Fruit fly (Drosophila melanogaster): ENCODE results near the gene CG2975.

The CG2975 gene

DNA sequence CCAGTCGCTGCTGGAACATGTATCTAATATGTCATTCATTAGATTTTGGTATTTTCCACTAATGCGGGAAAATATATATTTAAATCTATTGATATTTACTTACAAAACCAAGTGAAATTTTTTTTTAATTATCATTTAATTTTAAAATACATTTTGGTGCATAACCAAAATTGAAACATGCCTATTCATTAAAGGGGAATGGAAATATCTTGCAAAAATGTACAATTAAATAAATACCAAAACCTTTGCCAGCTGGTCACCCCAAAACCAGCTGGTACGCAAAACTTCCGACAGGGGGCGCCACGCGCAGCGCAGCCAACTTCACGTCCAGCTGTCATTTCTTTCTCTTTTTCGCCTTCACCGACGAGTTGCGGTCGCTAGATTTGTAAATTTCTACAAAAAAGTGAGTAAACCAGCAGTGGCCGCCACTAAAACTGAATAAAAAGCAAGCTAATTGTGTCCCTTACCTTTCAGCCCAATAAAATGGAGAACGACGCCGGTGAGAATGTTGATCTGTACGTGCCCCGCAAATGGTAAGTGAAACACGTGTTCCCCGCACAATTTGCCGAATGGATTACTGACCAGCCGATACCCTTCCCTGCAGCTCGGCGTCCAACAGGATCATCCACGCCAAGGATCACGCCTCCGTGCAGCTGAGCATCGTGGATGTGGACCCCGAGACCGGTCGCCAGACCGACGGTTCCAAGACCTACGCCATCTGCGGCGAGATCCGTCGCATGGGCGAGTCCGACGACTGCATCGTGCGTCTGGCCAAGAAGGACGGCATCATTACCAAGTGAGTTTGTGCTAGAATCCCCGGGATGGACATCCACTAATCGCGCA lies 16.1 kb downstream of the CG2975 start, which contains the start of the genes CG3104 and RpS21 (continued):
- TF ChIP-seq Sin3A (optimal IDR thresholded peaks at IDR 0.05) (peak; percentile 90), ci (GFP tag; IDR thresholded peaks at IDR 0.05) (peak; percentile 96), CTCF (GFP tag; optimal IDR thresholded peaks at IDR 0.05) (peak; percentile 98), CG7963 (GFP tag; IDR thresholded peaks at IDR 0.05; ENCODE audit: partially characterized antibody) (no peak), Ssrp (tag; optimal IDR thresholded peaks at IDR 0.05) (peak; percentile 66), CG31441 (GFP tag; IDR thresholded peaks at IDR 0.05) (peak; percentile 75), Doc3 (GFP tag; IDR thresholded peaks at IDR 0.05; ENCODE audit: partially characterized antibody) (no peak), CG14050 (GFP tag; IDR thresholded peaks at IDR 0.05) (peak; percentile 79), CG30020 (tag; optimal IDR thresholded peaks at IDR 0.05) (peak; percentile 60), odd (GFP tag; optimal IDR thresholded peaks at IDR 0.05) (peak; percentile 80), crol (GFP tag; IDR thresholded peaks at IDR 0.05) (peak; percentile 48), aop (GFP tag; IDR thresholded peaks at IDR 0.05) (no peak), repo (GFP tag; optimal IDR thresholded peaks at IDR 0.05) (peak; percentile 80), CG12071 (GFP tag; optimal IDR thresholded peaks at IDR 0.05) (peak; percentile 80), gro (GFP tag; optimal IDR thresholded peaks at IDR 0.05) (peak; percentile 53), Atf6 (GFP tag; IDR thresholded peaks at IDR 0.05) (peak; percentile 82), CG4854 (GFP tag; optimal IDR thresholded peaks at IDR 0.05) (peak; percentile 75), CG18599 (GFP tag; optimal IDR thresholded peaks at IDR 0.05) (peak; percentile 88), pb (GFP tag; optimal IDR thresholded peaks at IDR 0.05) (peak; percentile 71), fd3F (GFP tag; optimal IDR thresholded peaks at IDR 0.05) (peak; percentile 73), disco-r (GFP tag; optimal IDR thresholded peaks at IDR 0.05) (peak; percentile 56), CG6689 (GFP tag; IDR thresholded peaks at IDR 0.05) (peak; percentile 62), eve (GFP tag; optimal IDR thresholded peaks at IDR 0.05) (peak in 1 of 2 experiments; percentile 77), D19A (tag; optimal IDR thresholded peaks at IDR 0.05) (peak; percentile 92), cg (GFP tag; optimal IDR thresholded peaks at IDR 0.05) (no peak), oc (tag; optimal IDR thresholded peaks at IDR 0.05) (peak; percentile 15), NC2β (GFP tag; optimal IDR thresholded peaks at IDR 0.05) (peak; percentile 93), Taf1 (GFP tag; IDR thresholded peaks at IDR 0.05) (peak; percentile 78), mld (GFP tag; IDR thresholded peaks at IDR 0.05; ENCODE audit: partially characterized antibody) (no peak), prd (optimal IDR thresholded peaks at IDR 0.05) (no peak), prd (GFP tag; IDR thresholded peaks at IDR 0.05) (peak; percentile 82), ems (GFP tag; optimal IDR thresholded peaks at IDR 0.05) (peak; percentile 71), CG2202 (tag; optimal IDR thresholded peaks at IDR 0.05) (peak; percentile 46), Dfd (GFP tag; optimal IDR thresholded peaks at IDR 0.05) (no peak), lov (optimal IDR thresholded peaks at IDR 0.05) (no peak), lov (GFP tag; IDR thresholded peaks at IDR 0.05) (peak; percentile 94), CG15601 (tag; optimal IDR thresholded peaks at IDR 0.05) (peak; percentile 87), ewg (GFP tag; optimal IDR thresholded peaks at IDR 0.05) (peak; percentile 83), ssp (GFP tag; IDR thresholded peaks at IDR 0.05) (peak; percentile 81), CG14014 (GFP tag; IDR thresholded peaks at IDR 0.05) (peak; percentile 86), Oaz (GFP tag; IDR thresholded peaks at IDR 0.05) (peak; percentile 75), ab (GFP tag; optimal IDR thresholded peaks at IDR 0.05) (peak; percentile 71), Drgx (GFP tag; IDR thresholded peaks at IDR 0.05) (0 out of 2 replicates have a peak, but pooled peaks have one; percentile 22), Bteb2 (GFP tag; optimal IDR thresholded peaks at IDR 0.05) (peak; percentile 75), CG12299 (tag; optimal IDR thresholded peaks at IDR 0.05) (peak; percentile 44), B-H2 (GFP tag; optimal IDR thresholded peaks at IDR 0.05) (peak; percentile 96), Dip2 (GFP tag; IDR thresholded peaks at IDR 0.05) (no peak), br (optimal IDR thresholded peaks at IDR 0.05) (no peak), dati (GFP tag; IDR thresholded peaks at IDR 0.05) (peak; percentile 75), CG6813 (GFP tag; optimal IDR thresholded peaks at IDR 0.05) (peak; percentile 67), Eip74EF (GFP tag; optimal IDR thresholded peaks at IDR 0.05) (peak in 1 of 2 experiments; percentile 46)

All from whole organism, embryonic.